Worm (Caenorhabditis elegans): Measurements from ENCODE around the gene bath-15.

The bath-15 gene

ce11 chrIII:7818965-7819364, 43.1 kb upstream of the bath-15 start:
- TF ChIP-seq unc-39 (tag; optimal IDR thresholded peaks at IDR 0.05): no peak
- no peak for TF ChIP-seq dpl-1 (GFP tag; optimal IDR thresholded peaks at IDR 0.05)
- no peak for TF ChIP-seq dmd-6 (GFP tag; IDR thresholded peaks at IDR 0.05)
- TF ChIP-seq madf-9 (GFP tag; conservative IDR thresholded peaks at IDR 0.05): no peak
- no peak for TF ChIP-seq pha-4 (GFP tag; IDR thresholded peaks at IDR 0.05)
- no peak for TF ChIP-seq pha-4 (tag; optimal IDR thresholded peaks at IDR 0.05)
- TF ChIP-seq F26F4.8 (GFP tag; conservative IDR thresholded peaks at IDR 0.05): no peak
- TF ChIP-seq cey-2 (tag; optimal IDR thresholded peaks at IDR 0.05; ENCODE audit: borderline replicate concordance, insufficient read depth): no peak
- no peak for TF ChIP-seq F44E2.7 (GFP tag; IDR thresholded peaks at IDR 0.05)
- no peak for TF ChIP-seq skn-1 (tag; optimal IDR thresholded peaks at IDR 0.05)
- no peak for TF ChIP-seq nhr-42 (GFP tag; IDR thresholded peaks at IDR 0.05)
- TF ChIP-seq aly-2 (tag; optimal IDR thresholded peaks at IDR 0.05): no peak
- no peak for TF ChIP-seq mep-1 (tag; optimal IDR thresholded peaks at IDR 0.05)
- no peak for TF ChIP-seq T20F7.1 (GFP tag; optimal IDR thresholded peaks at IDR 0.05)
- no peak for TF ChIP-seq dmd-9 (GFP tag; IDR thresholded peaks at IDR 0.05)
- no peak for TF ChIP-seq ZK546.5 (tag; optimal IDR thresholded peaks at IDR 0.05)
- no peak for TF ChIP-seq lir-3 (tag; optimal IDR thresholded peaks at IDR 0.05)
- no peak for TF ChIP-seq lim-7 (GFP tag; IDR thresholded peaks at IDR 0.05)
- no peak for TF ChIP-seq fkh-10 (GFP tag; optimal IDR thresholded peaks at IDR 0.05)

ce11 chrIII:7816463-7816862, 40.6 kb upstream of the bath-15 start:
- no peak for TF ChIP-seq hlh-11 (tag; optimal IDR thresholded peaks at IDR 0.05)
- peak; percentile 100 for TF ChIP-seq nhr-6 (tag; optimal IDR thresholded peaks at IDR 0.05)

DNA sequence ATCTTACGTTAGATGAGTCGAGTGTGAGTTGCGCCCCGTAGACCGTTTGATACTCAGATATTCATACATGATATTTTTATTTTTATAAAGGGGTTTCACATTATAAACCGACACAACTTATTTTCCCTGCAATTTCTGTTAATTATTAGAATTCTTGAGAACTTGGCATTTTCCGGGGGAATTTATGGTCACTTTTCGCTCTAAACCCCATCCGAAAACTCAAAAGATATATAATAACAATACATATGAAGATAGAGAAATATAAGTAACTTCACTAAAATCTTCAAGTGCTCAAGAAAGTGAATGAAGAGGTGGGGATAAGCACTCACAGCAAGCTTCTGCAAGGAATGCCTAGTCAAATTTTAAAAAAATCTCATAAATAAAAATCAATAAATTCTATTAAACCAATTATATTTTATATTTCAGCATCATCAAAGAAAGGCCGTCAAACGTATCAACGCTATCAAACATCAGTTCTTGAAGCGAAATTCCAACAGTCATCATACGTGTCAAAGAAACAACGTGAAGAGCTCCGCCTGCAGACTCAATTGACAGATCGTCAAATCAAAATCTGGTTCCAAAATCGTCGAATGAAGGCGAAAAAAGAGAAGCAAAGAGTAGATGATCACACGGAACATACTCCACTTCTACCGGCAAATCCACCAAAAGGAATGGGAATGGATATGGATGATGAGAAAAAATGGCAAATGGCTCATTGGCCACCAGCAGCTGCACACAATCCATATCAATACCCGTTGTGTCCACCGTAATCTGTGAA, 39.9 kb upstream of the bath-15 start:
- TF ChIP-seq nhr-6 (tag; optimal IDR thresholded peaks at IDR 0.05) (peak; percentile 100), nhr-10 (tag; optimal IDR thresholded peaks at IDR 0.05) (no peak)

DNA sequence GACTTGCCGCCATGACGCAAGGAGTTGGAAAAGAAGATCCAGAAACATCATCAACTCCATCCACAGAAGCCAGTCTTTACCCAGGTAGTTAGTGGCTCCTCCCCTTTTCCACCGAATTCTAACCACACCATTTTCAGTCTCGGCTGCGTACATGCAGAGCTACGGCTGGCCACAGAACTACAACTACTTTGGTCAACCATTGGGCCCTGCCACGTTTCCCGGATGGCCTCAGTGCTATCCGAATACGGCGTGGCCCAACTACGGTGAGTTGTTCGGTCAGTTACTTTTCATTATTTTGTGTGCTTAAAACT, 39.2 kb upstream of the bath-15 start:
- TF ChIP-seq jun-1 (tag; optimal IDR thresholded peaks at IDR 0.05): no peak
- TF ChIP-seq ctbp-1 (GFP tag; IDR thresholded peaks at IDR 0.05): no peak
- peak in 1 of 2 experiments; percentile 49 for TF ChIP-seq unc-62 (GFP tag; optimal IDR thresholded peaks at IDR 0.05 in 1 of 2)
- TF ChIP-seq unc-62 (tag; optimal IDR thresholded peaks at IDR 0.05): no peak
- TF ChIP-seq ceh-62 (tag; optimal IDR thresholded peaks at IDR 0.05): no peak
- TF ChIP-seq ZK546.5 (tag; optimal IDR thresholded peaks at IDR 0.05): no peak

ce11 chrIII:7814159-7815055, 38.6 kb upstream of the bath-15 start, which contains the start of gene egl-5:
egl-5 (plus strand) TSS chrIII:7814374.
- no peak for TF ChIP-seq Y75B8A.6 (GFP tag; IDR thresholded peaks at IDR 0.05)
- TF ChIP-seq nhr-6 (tag; optimal IDR thresholded peaks at IDR 0.05): peak; percentile 100

ce11 chrIII:7812208-7812880, 36.5 kb upstream of the bath-15 start:
- no peak for TF ChIP-seq lir-3 (tag; optimal IDR thresholded peaks at IDR 0.05)
- no peak for TF ChIP-seq jun-1 (tag; optimal IDR thresholded peaks at IDR 0.05)
- peak; percentile 62 for TF ChIP-seq duxl-1 (tag; optimal IDR thresholded peaks at IDR 0.05; ENCODE audit: poor library complexity)
- peak; percentile 91 for TF ChIP-seq set-16 (GFP tag; IDR thresholded peaks at IDR 0.05)
- no peak for TF ChIP-seq lim-7 (GFP tag; IDR thresholded peaks at IDR 0.05)
- TF ChIP-seq unc-62 (GFP tag; optimal IDR thresholded peaks at IDR 0.05 in 1 of 2): peak in 1 of 2 experiments; percentile 12
- TF ChIP-seq unc-62 (tag; optimal IDR thresholded peaks at IDR 0.05): no peak
- no peak for TF ChIP-seq nhr-10 (tag; optimal IDR thresholded peaks at IDR 0.05)
